Worm (Caenorhabditis elegans): Measurements from ENCODE around the gene F18E2.15.

- TF ChIP-seq dao-5 (tag; optimal IDR thresholded peaks at IDR 0.05) (no peak), him-1 (tag; optimal IDR thresholded peaks at IDR 0.05) (no peak), W03F9.2 (tag; optimal IDR thresholded peaks at IDR 0.05) (no peak)
These were observed 34.9 kb downstream of the F18E2.15 start, which contains the start of gene R11D1.12 for ce11 chrV:12725893-12726292.

Measured in whole organism, L4/young adult.